Worm (Caenorhabditis elegans) whole organism, L1 larva: Measurements from ENCODE around the gene srx-82.
A peak's percentile ranks its signal among the peaks of the same experiment; 100 is the strongest.

Experiments
- C34B4.2 ChIP-seq: sonication (generic microtip); optimal IDR thresholded peaks from 2 replicates; lab custom pipeline; 2017; ENCODE audit warnings: mild to moderate bottlenecking, missing genetic modification characterization, missing compliant biosample characterization
- aha-1 ChIP-seq: fragments of 150-350 bp; optimal IDR thresholded peaks from 2 replicates; lab custom pipeline; 2014; ENCODE audit warnings: missing biosample characterization, missing genetic modification characterization
- alr-1 ChIP-seq: fragments of 200-800 bp; sonication (Bioruptor generic); optimal IDR thresholded peaks from 2 replicates; lab custom pipeline; 2018; ENCODE audit warnings: borderline replicate concordance, mild to moderate bottlenecking, missing genetic modification characterization, missing compliant biosample characterization
- ama-1 ChIP-seq: fragments of 150-350 bp; optimal IDR thresholded peaks from 2 replicates; lab custom pipeline; 2014
- blmp-1 ChIP-seq: fragments of 150-350 bp; optimal IDR thresholded peaks from 2 replicates; lab custom pipeline; 2014; ENCODE audit warnings: missing biosample characterization, missing genetic modification characterization
- ceh-63 ChIP-seq: fragments of 200-800 bp; sonication (Bioruptor generic); optimal IDR thresholded peaks from 2 replicates; lab custom pipeline; 2018; ENCODE audit warnings: mild to moderate bottlenecking, missing genetic modification characterization, missing compliant biosample characterization
- ceh-82 ChIP-seq, 3 experiments: fragments of 150-350 bp in 1 of 3; sonication (generic microtip) in 2 of 3; optimal IDR thresholded peaks; 2 replicates each; lab custom pipeline; 2014 to 2017; ENCODE audit warnings: missing biosample characterization in 3 of 3, missing genetic modification characterization in 3 of 3
- ceh-88 ChIP-seq: fragments of 200-800 bp; sonication (Bioruptor generic); IDR thresholded peaks from 2 replicates; pipeline ENCODE4 v1.3.6; 2022; ENCODE audit warnings: missing genetic modification characterization, missing compliant biosample characterization
- ceh-90 ChIP-seq: sonication (generic microtip); optimal IDR thresholded peaks from 2 replicates; lab custom pipeline; 2016; ENCODE audit warnings: missing genetic modification characterization, missing compliant biosample characterization
- ces-1 ChIP-seq: fragments of 150-350 bp; optimal IDR thresholded peaks from 2 replicates; lab custom pipeline; 2014; ENCODE audit warnings: missing biosample characterization, missing genetic modification reagents, missing genetic modification characterization
- dpl-1 ChIP-seq, 3 experiments: fragments of 150-350 bp in 2 of 3; sonication (generic microtip) in 1 of 3; optimal IDR thresholded peaks; 2 replicates each; lab custom pipeline; 2014 to 2017; ENCODE audit warnings: missing biosample characterization in 3 of 3, missing genetic modification characterization in 3 of 3, missing genetic modification reagents in 3 of 3
- efl-1 ChIP-seq, 4 experiments: fragments of 150-350 bp; optimal IDR thresholded peaks in 3 of 4; peaks in 1 of 4; 1 replicate in 1 of 4; 2 replicates in 3 of 4; lab custom pipeline; 2014; ENCODE audit warnings: missing biosample characterization in 2 of 4, missing genetic modification characterization in 2 of 4, missing genetic modification reagents in 2 of 4
- efl-3 ChIP-seq: fragments of 200-800 bp; sonication (Bioruptor generic); optimal IDR thresholded peaks from 2 replicates; lab custom pipeline; 2018; ENCODE audit warnings: mild to moderate bottlenecking, missing genetic modification characterization, missing compliant biosample characterization
- egl-13 ChIP-seq: sonication (generic microtip); optimal IDR thresholded peaks from 2 replicates; lab custom pipeline; 2016; ENCODE audit warnings: missing genotype, missing genetic modification reagents, missing genetic modification characterization, missing compliant biosample characterization
- elt-2 ChIP-seq: sonication (generic microtip); optimal IDR thresholded peaks from 2 replicates; lab custom pipeline; 2016; ENCODE audit warnings: missing genetic modification characterization, mild to moderate bottlenecking, inconsistent platforms, missing compliant biosample characterization, missing genetic modification reagents
- ets-5 ChIP-seq: fragments of 200-800 bp; sonication (Bioruptor generic); IDR thresholded peaks from 2 replicates; pipeline ENCODE4 v1.3.6; 2022; ENCODE audit warnings: missing genetic modification characterization, missing compliant biosample characterization
- fkh-4 ChIP-seq: sonication (generic microtip); optimal IDR thresholded peaks from 2 replicates; lab custom pipeline; 2016; ENCODE audit warnings: missing compliant biosample characterization, missing genetic modification characterization, borderline replicate concordance
- fos-1 ChIP-seq: fragments of 150-350 bp; optimal IDR thresholded peaks from 2 replicates; lab custom pipeline; 2014; ENCODE audit warnings: missing biosample characterization, missing genetic modification characterization
- grh-1 ChIP-seq: fragments of 200-800 bp; sonication (Bioruptor generic); IDR thresholded peaks from 2 replicates; pipeline ENCODE4 v1.3.6; 2022; ENCODE audit warnings: missing genetic modification reagents, missing genetic modification characterization, missing compliant biosample characterization
- hlh-17 ChIP-seq: fragments of 200-800 bp; sonication (Bioruptor generic); optimal IDR thresholded peaks from 2 replicates; lab custom pipeline; 2018; ENCODE audit warnings: missing genetic modification characterization, mild to moderate bottlenecking, missing compliant biosample characterization, moderate library complexity, borderline replicate concordance
- hlh-4 ChIP-seq: sonication (generic microtip); optimal IDR thresholded peaks from 2 replicates; lab custom pipeline; 2016; ENCODE audit warnings: mild to moderate bottlenecking, missing genetic modification characterization, missing compliant biosample characterization
- hpl-2 ChIP-seq: fragments of 150-350 bp; optimal IDR thresholded peaks from 2 replicates; lab custom pipeline; 2014; ENCODE audit warnings: missing biosample characterization, missing genetic modification reagents, missing genetic modification characterization
- irx-1 ChIP-seq: sonication (generic microtip); optimal IDR thresholded peaks from 2 replicates; lab custom pipeline; 2016; ENCODE audit warnings: missing genetic modification characterization, missing compliant biosample characterization
- isw-1 ChIP-seq: fragments of 200-800 bp; sonication (Bioruptor generic); IDR thresholded peaks from 2 replicates; pipeline ENCODE4 v1.3.6; 2022; ENCODE audit warnings: missing genetic modification characterization, missing compliant biosample characterization
- lin-14 ChIP-seq: fragments of 200-800 bp; sonication (Bioruptor generic); optimal IDR thresholded peaks from 2 replicates; lab custom pipeline; 2018; ENCODE audit warnings: mild to moderate bottlenecking, missing genetic modification characterization, moderate library complexity, missing compliant biosample characterization
- lin-15B ChIP-seq: fragments of 150-350 bp; sonication (generic microtip); optimal IDR thresholded peaks from 3 replicates; lab custom pipeline; 2014; ENCODE audit warnings: missing biosample characterization, missing genetic modification characterization
- lin-35 ChIP-seq, 2 experiments: fragments of 150-350 bp; optimal IDR thresholded peaks; 2 replicates each; lab custom pipeline; 2014; ENCODE audit warnings: missing biosample characterization in 2 of 2, missing genetic modification characterization in 2 of 2, missing genetic modification reagents in 2 of 2
- lin-39 ChIP-seq: fragments of 150-350 bp; optimal IDR thresholded peaks from 2 replicates; lab custom pipeline; 2014; ENCODE audit warnings: missing biosample characterization, missing genetic modification reagents, missing genetic modification characterization
- lsy-2 ChIP-seq, 2 experiments: fragments of 150-350 bp; optimal IDR thresholded peaks; 2 replicates each; lab custom pipeline; 2014; ENCODE audit warnings: missing biosample characterization in 2 of 2, missing genetic modification characterization in 2 of 2
- mef-2 ChIP-seq: fragments of 150-350 bp; optimal IDR thresholded peaks from 2 replicates; lab custom pipeline; 2014; ENCODE audit warnings: missing biosample characterization, missing genetic modification characterization
- mep-1 ChIP-seq: fragments of 150-350 bp; optimal IDR thresholded peaks from 2 replicates; lab custom pipeline; 2014; ENCODE audit warnings: missing biosample characterization, missing genetic modification characterization
- nhr-11 ChIP-seq: fragments of 150-350 bp; optimal IDR thresholded peaks from 2 replicates; lab custom pipeline; 2014; ENCODE audit warnings: missing biosample characterization, missing genetic modification characterization
- nhr-19 ChIP-seq: fragments of 200-800 bp; sonication (Bioruptor generic); conservative IDR thresholded peaks from 2 replicates; pipeline ENCODE4 v1.3.6; 2022; ENCODE audit warnings: missing genetic modification characterization, missing compliant biosample characterization
- nhr-28 ChIP-seq: fragments of 150-350 bp; optimal IDR thresholded peaks from 2 replicates; lab custom pipeline; 2014; ENCODE audit warnings: missing biosample characterization, missing genetic modification characterization
- nhr-71 ChIP-seq: sonication (generic microtip); optimal IDR thresholded peaks from 2 replicates; lab custom pipeline; 2016; ENCODE audit warnings: mild to moderate bottlenecking, missing genetic modification characterization, moderate library complexity, missing compliant biosample characterization
- nhr-77 ChIP-seq: fragments of 150-350 bp; optimal IDR thresholded peaks from 2 replicates; lab custom pipeline; 2014; ENCODE audit warnings: missing biosample characterization, missing genetic modification characterization
- nhr-90 ChIP-seq: sonication (generic microtip); optimal IDR thresholded peaks from 2 replicates; lab custom pipeline; 2016; ENCODE audit warnings: mild to moderate bottlenecking, missing genetic modification characterization, missing compliant biosample characterization; ENCODE audit not compliant: poor library complexity
- pag-3 ChIP-seq: sonication (generic microtip); optimal IDR thresholded peaks from 2 replicates; lab custom pipeline; 2017; ENCODE audit warnings: missing genetic modification characterization, mild to moderate bottlenecking, missing compliant biosample characterization, antibody characterized with exemption, borderline replicate concordance; ENCODE audit not compliant: insufficient read depth
- pqm-1 ChIP-seq: sonication (generic microtip); optimal IDR thresholded peaks from 3 replicates; lab custom pipeline; 2017; ENCODE audit warnings: missing biosample characterization, missing genetic modification characterization
- rnt-1 ChIP-seq: sonication (generic microtip); optimal IDR thresholded peaks from 2 replicates; lab custom pipeline; 2016; ENCODE audit warnings: mild to moderate bottlenecking, missing genetic modification characterization, moderate library complexity, missing compliant biosample characterization
- skn-1 ChIP-seq: fragments of 150-350 bp; optimal IDR thresholded peaks from 2 replicates; lab custom pipeline; 2014; ENCODE audit warnings: missing biosample characterization, missing genetic modification characterization
- snpc-4 ChIP-seq: fragments of 150-350 bp; optimal IDR thresholded peaks from 2 replicates; lab custom pipeline; 2014; ENCODE audit warnings: missing biosample characterization, missing genetic modification characterization
- sox-4 ChIP-seq: sonication (generic microtip); optimal IDR thresholded peaks from 2 replicates; lab custom pipeline; 2016; ENCODE audit warnings: missing genetic modification characterization, missing compliant biosample characterization
- sptf-1 ChIP-seq: fragments of 150-350 bp; optimal IDR thresholded peaks from 2 replicates; lab custom pipeline; 2014; ENCODE audit warnings: missing biosample characterization, missing genetic modification characterization
- sup-37 ChIP-seq: fragments of 200-800 bp; sonication (Bioruptor generic); optimal IDR thresholded peaks from 2 replicates; lab custom pipeline; 2018; ENCODE audit warnings: mild to moderate bottlenecking, missing genetic modification characterization, missing compliant biosample characterization
- tbx-2 ChIP-seq: sonication (generic microtip); optimal IDR thresholded peaks from 2 replicates; lab custom pipeline; 2016; ENCODE audit warnings: missing genetic modification characterization, missing compliant biosample characterization
- unc-130 ChIP-seq: fragments of 150-350 bp; optimal IDR thresholded peaks from 2 replicates; lab custom pipeline; 2017; ENCODE audit warnings: missing biosample characterization, missing genetic modification characterization, inconsistent platforms
- unc-30 ChIP-seq: sonication (generic microtip); optimal IDR thresholded peaks from 2 replicates; lab custom pipeline; 2017; ENCODE audit warnings: missing biosample characterization, missing genetic modification characterization
- unc-62 ChIP-seq: fragments of 150-350 bp; optimal IDR thresholded peaks from 2 replicates; lab custom pipeline; 2014; ENCODE audit warnings: missing biosample characterization, missing genetic modification reagents, missing genetic modification characterization
- unc-86 ChIP-seq: sonication (generic microtip); optimal IDR thresholded peaks from 2 replicates; lab custom pipeline; 2016; ENCODE audit warnings: missing genetic modification characterization, missing compliant biosample characterization
- xbp-1 ChIP-seq: sonication (generic microtip); optimal IDR thresholded peaks from 2 replicates; lab custom pipeline; 2016; ENCODE audit warnings: missing genetic modification characterization, missing compliant biosample characterization
- zag-1 ChIP-seq: fragments of 150-350 bp; optimal IDR thresholded peaks from 2 replicates; lab custom pipeline; 2014; ENCODE audit warnings: missing biosample characterization, missing genetic modification characterization

srx-82 gene

DNA sequence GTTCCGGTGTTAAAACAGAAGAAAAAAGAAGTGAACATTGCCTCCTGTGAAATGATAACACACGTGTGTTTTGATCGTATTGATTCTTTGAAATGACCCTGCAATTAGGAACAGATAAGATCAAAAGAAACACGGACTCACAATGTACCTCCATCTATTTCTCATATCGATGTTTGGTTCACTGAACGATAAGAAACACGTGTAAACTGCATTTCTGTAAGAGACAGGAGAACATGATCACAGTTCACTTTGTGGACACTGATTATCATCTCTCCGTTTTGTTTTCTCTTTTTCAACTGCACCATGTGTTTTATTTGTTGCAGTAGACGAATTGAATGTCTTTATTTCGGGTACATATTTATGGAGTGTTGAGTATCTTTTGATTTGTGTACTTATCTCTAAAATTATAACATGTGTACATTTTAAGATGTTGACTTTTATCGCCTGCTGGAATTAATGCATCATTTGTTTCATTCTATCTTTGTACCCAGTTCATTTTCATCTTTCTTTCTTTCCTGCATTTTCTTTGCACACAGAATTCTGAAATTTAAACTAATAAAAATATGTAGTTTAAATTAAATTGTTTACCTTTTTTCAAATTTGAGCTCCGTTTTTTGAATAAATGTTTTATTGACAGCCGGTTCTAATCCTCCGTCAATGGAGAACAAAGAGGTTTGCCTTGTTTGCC is 16.6 kb upstream of the srx-82 start, which contains the start of the genes H12C20.7 and nhr-68 (continued):
- TF ChIP-seq tbx-2 (tag; lab: Kevin White, UChicago): peak; percentile 76
- no peak for TF ChIP-seq sup-37
- no peak for TF ChIP-seq sox-4
- TF ChIP-seq lin-35 (GFP tag; optimal IDR thresholded peaks at IDR 0.05; lab: Kevin White, UChicago): peak in 1 of 2 experiments; percentile 85
- TF ChIP-seq ces-1 (GFP tag; lab: Kevin White, UChicago): no peak
- TF ChIP-seq C34B4.2 (tag; lab: Kevin White, UChicago): no peak
- TF ChIP-seq egl-13 (tag; lab: Kevin White, UChicago): no peak
- peak; percentile 100 for TF ChIP-seq nhr-71
- peak; percentile 90 for TF ChIP-seq nhr-19 (GFP tag; lab: Robert Waterston, UW)
- peak; percentile 59 for TF ChIP-seq lin-39 (tag; lab: Kevin White, UChicago)
- TF ChIP-seq unc-62 (GFP tag; lab: Kevin White, UChicago): no peak
- peak; percentile 99 for TF ChIP-seq elt-2
- no peak for TF ChIP-seq nhr-77 (tag; lab: Kevin White, UChicago)
- TF ChIP-seq hlh-4 (tag; lab: Kevin White, UChicago): no peak
- TF ChIP-seq ceh-63 (GFP tag; lab: Kevin White, UChicago): no peak
- no peak for TF ChIP-seq ets-5 (GFP tag; lab: Robert Waterston, UW)
- TF ChIP-seq efl-1 (optimal IDR thresholded peaks at IDR 0.05; lab: Kevin White, UChicago): peak; percentile 10 to 38
- TF ChIP-seq efl-1 (GFP tag; optimal IDR thresholded peaks at IDR 0.05 in 1 of 2; lab: Kevin White, UChicago): peak in 1 of 2 experiments; percentile 94
- TF ChIP-seq lin-15B: no peak
- no peak for TF ChIP-seq isw-1 (GFP tag; lab: Robert Waterston, UW)
- no peak for TF ChIP-seq rnt-1 (tag; lab: Kevin White, UChicago)
- no peak for TF ChIP-seq nhr-28 (tag; lab: Kevin White, UChicago)
- TF ChIP-seq hpl-2 (GFP tag; lab: Kevin White, UChicago): peak; percentile 46
- TF ChIP-seq snpc-4 (tag; lab: Kevin White, UChicago): no peak
- no peak for TF ChIP-seq fkh-4 (tag; lab: Kevin White, UChicago)
- TF ChIP-seq lin-14 (GFP tag; lab: Kevin White, UChicago): peak; percentile 97
- TF ChIP-seq ama-1 (lab: Kevin White, UChicago): peak; percentile 54
- no peak for TF ChIP-seq ceh-90
- no peak for TF ChIP-seq mep-1 (tag; lab: Kevin White, UChicago)
- TF ChIP-seq mef-2 (tag; lab: Kevin White, UChicago): no peak
- TF ChIP-seq sptf-1 (tag; lab: Kevin White, UChicago): no peak
- peak; percentile 58 to 76 for TF ChIP-seq lsy-2 (tag; optimal IDR thresholded peaks at IDR 0.05; lab: Kevin White, UChicago)
- TF ChIP-seq zag-1 (tag; lab: Kevin White, UChicago): no peak
- no peak for TF ChIP-seq efl-3 (GFP tag; lab: Kevin White, UChicago)
- no peak for TF ChIP-seq aha-1 (tag; lab: Kevin White, UChicago)
- no peak for TF ChIP-seq alr-1 (tag; lab: Kevin White, UChicago)
- peak; percentile 6 for TF ChIP-seq skn-1 (tag; lab: Kevin White, UChicago)
- peak; percentile 82 for TF ChIP-seq grh-1 (GFP tag; lab: Robert Waterston, UW)
- peak in 2 of 3 experiments; percentile 8 to 45 for TF ChIP-seq dpl-1 (GFP tag; optimal IDR thresholded peaks at IDR 0.05; lab: Kevin White, UChicago)
- TF ChIP-seq xbp-1 (tag; lab: Kevin White, UChicago): peak; percentile 74
- peak; percentile 97 for TF ChIP-seq nhr-90 (tag; lab: Kevin White, UChicago)
- peak; percentile 20 for TF ChIP-seq fos-1 (tag; lab: Kevin White, UChicago)
- TF ChIP-seq unc-30: no peak
- TF ChIP-seq blmp-1 (tag; lab: Kevin White, UChicago): peak; percentile 76
- TF ChIP-seq pqm-1 (tag; lab: Kevin White, UChicago): no peak
- TF ChIP-seq hlh-17 (GFP tag; lab: Kevin White, UChicago): no peak
- no peak for TF ChIP-seq unc-86 (tag; lab: Kevin White, UChicago)
- peak; percentile 37; the same call in 1 of the 2 replicates for TF ChIP-seq ceh-88
- TF ChIP-seq irx-1 (tag; lab: Kevin White, UChicago): peak; percentile 55
- no peak for TF ChIP-seq ceh-82 (tag; optimal IDR thresholded peaks at IDR 0.05; lab: Kevin White, UChicago)
- peak; percentile 72 for TF ChIP-seq unc-130 (tag; lab: Kevin White, UChicago)
- TF ChIP-seq pag-3 (tag; lab: Kevin White, UChicago): no peak
- TF ChIP-seq nhr-11 (tag; lab: Kevin White, UChicago): no peak
